Worm (Caenorhabditis elegans) whole organism, young adult: ENCODE measurements around the gene pqn-22.
A peak's percentile ranks its signal among the peaks of the same experiment; 100 is the strongest.

Experiments
- B0019.2 ChIP-seq: fragments of 200-800 bp; sonication (Bioruptor generic); conservative IDR thresholded peaks from 2 replicates; pipeline ENCODE4 v1.3.6; 2022; ENCODE audit warnings: missing genetic modification reagents, missing genetic modification characterization, missing compliant biosample characterization
- B0035.1 ChIP-seq: sonication (generic microtip); optimal IDR thresholded peaks from 2 replicates; lab custom pipeline; 2016; ENCODE audit warnings: missing genetic modification characterization, mild to moderate bottlenecking, missing compliant biosample characterization, missing genotype, missing genetic modification reagents
- B0261.1 ChIP-seq: sonication (generic microtip); optimal IDR thresholded peaks from 2 replicates; lab custom pipeline; 2016; ENCODE audit warnings: mild to moderate bottlenecking, missing genetic modification characterization, moderate library complexity, missing compliant biosample characterization
- B0336.3 ChIP-seq: fragments of 200-800 bp; sonication (Bioruptor generic); IDR thresholded peaks from 2 replicates; pipeline ENCODE4 v1.3.6; 2022; ENCODE audit warnings: missing genetic modification characterization, missing compliant biosample characterization
- C17E4.6 ChIP-seq: fragments of 200-800 bp; sonication (Bioruptor generic); IDR thresholded peaks from 2 replicates; pipeline ENCODE4 v1.3.6; 2022; ENCODE audit warnings: missing genetic modification reagents, missing genetic modification characterization, missing compliant biosample characterization
- F10E7.11 ChIP-seq: sonication (generic microtip); optimal IDR thresholded peaks from 2 replicates; lab custom pipeline; 2017; ENCODE audit warnings: mild to moderate bottlenecking, missing genetic modification characterization, moderate library complexity, missing compliant biosample characterization
- F22D6.2 ChIP-seq: sonication (generic microtip); optimal IDR thresholded peaks from 2 replicates; lab custom pipeline; 2016; ENCODE audit warnings: mild to moderate bottlenecking, missing genetic modification characterization, missing compliant biosample characterization
- F23B12.7 ChIP-seq: sonication (generic microtip); optimal IDR thresholded peaks from 2 replicates; lab custom pipeline; 2017; ENCODE audit warnings: missing genetic modification characterization, mild to moderate bottlenecking, missing compliant biosample characterization, antibody characterized with exemption, moderate library complexity; ENCODE audit not compliant: insufficient read depth
- F39B2.1 ChIP-seq: fragments of 200-800 bp; sonication (Bioruptor generic); IDR thresholded peaks from 2 replicates; pipeline ENCODE4 v1.3.6; 2022; ENCODE audit warnings: missing genetic modification reagents, missing genetic modification characterization, missing compliant biosample characterization
- F49E8.2 ChIP-seq: sonication (generic microtip); optimal IDR thresholded peaks from 3 replicates; lab custom pipeline; 2017; ENCODE audit warnings: missing genetic modification characterization, mild to moderate bottlenecking, missing compliant biosample characterization, antibody characterized with exemption, moderate library complexity; ENCODE audit not compliant: insufficient read depth
- Y53G8AR.9 ChIP-seq: fragments of 200-800 bp; sonication (Bioruptor generic); conservative IDR thresholded peaks from 2 replicates; pipeline ENCODE4 v1.3.6; 2022; ENCODE audit warnings: missing genetic modification reagents, missing genetic modification characterization, missing compliant biosample characterization
- ZK185.1 ChIP-seq: sonication (generic microtip); optimal IDR thresholded peaks from 2 replicates; lab custom pipeline; 2016; ENCODE audit warnings: mild to moderate bottlenecking, missing genetic modification characterization, missing compliant biosample characterization; ENCODE audit not compliant: poor library complexity, severe bottlenecking
- aptf-2 ChIP-seq: fragments of 200-800 bp; sonication (Bioruptor generic); conservative IDR thresholded peaks from 2 replicates; pipeline ENCODE4 v1.3.6; 2022; ENCODE audit warnings: missing genetic modification reagents, missing genetic modification characterization, missing compliant biosample characterization
- bed-1 ChIP-seq: fragments of 200-800 bp; sonication (Bioruptor generic); IDR thresholded peaks from 2 replicates; pipeline ENCODE4 v1.3.6; 2022; ENCODE audit warnings: missing genetic modification reagents, missing genetic modification characterization, missing compliant biosample characterization
- bed-2 ChIP-seq: fragments of 200-800 bp; sonication (Bioruptor generic); IDR thresholded peaks from 2 replicates; pipeline ENCODE4 v1.3.6; 2022; ENCODE audit warnings: missing genetic modification reagents, missing genetic modification characterization, missing compliant biosample characterization
- cebp-2 ChIP-seq: fragments of 200-800 bp; sonication (Bioruptor generic); IDR thresholded peaks from 2 replicates; pipeline ENCODE4 v1.3.6; 2022; ENCODE audit warnings: missing genetic modification characterization, missing compliant biosample characterization
- ceh-27 ChIP-seq: fragments of 200-800 bp; sonication (Bioruptor generic); optimal IDR thresholded peaks from 2 replicates; lab custom pipeline; 2018; ENCODE audit warnings: mild to moderate bottlenecking, missing genetic modification characterization, moderate library complexity, missing compliant biosample characterization
- ceh-79 ChIP-seq: sonication (generic microtip); optimal IDR thresholded peaks from 2 replicates; lab custom pipeline; 2017; ENCODE audit warnings: mild to moderate bottlenecking, missing genetic modification characterization, missing compliant biosample characterization
- egrh-3 ChIP-seq: fragments of 200-800 bp; sonication (Bioruptor generic); IDR thresholded peaks from 2 replicates; pipeline ENCODE4 v1.3.6; 2022; ENCODE audit warnings: missing genetic modification reagents, missing genetic modification characterization, missing compliant biosample characterization
- ets-4 ChIP-seq: fragments of 200-800 bp; sonication (Bioruptor generic); optimal IDR thresholded peaks from 2 replicates; lab custom pipeline; 2018; ENCODE audit warnings: mild to moderate bottlenecking, missing genetic modification characterization, missing compliant biosample characterization
- hsf-1 ChIP-seq: fragments of 200-800 bp; sonication (Bioruptor generic); IDR thresholded peaks from 2 replicates; pipeline ENCODE4 v1.3.6; 2022; ENCODE audit warnings: missing genetic modification reagents, missing genetic modification characterization, missing compliant biosample characterization
- madf-3 ChIP-seq: fragments of 200-800 bp; sonication (Bioruptor generic); IDR thresholded peaks from 2 replicates; pipeline ENCODE4 v1.3.6; 2022; ENCODE audit warnings: missing genetic modification reagents, missing genetic modification characterization, missing compliant biosample characterization
- madf-6 ChIP-seq: fragments of 200-800 bp; sonication (Bioruptor generic); IDR thresholded peaks from 2 replicates; pipeline ENCODE4 v1.3.6; 2022; ENCODE audit warnings: missing genetic modification reagents, missing genetic modification characterization, missing compliant biosample characterization
- mcd-1 ChIP-seq: fragments of 200-800 bp; sonication (Bioruptor generic); IDR thresholded peaks from 2 replicates; pipeline ENCODE4 v1.3.6; 2022; ENCODE audit warnings: missing genetic modification reagents, missing genetic modification characterization, missing compliant biosample characterization
- mes-4 ChIP-seq: sonication (generic microtip); optimal IDR thresholded peaks from 2 replicates; lab custom pipeline; 2016; ENCODE audit warnings: missing genotype, missing genetic modification characterization, missing compliant biosample characterization
- nfya-2 ChIP-seq: fragments of 200-800 bp; sonication (Bioruptor generic); IDR thresholded peaks from 2 replicates; pipeline ENCODE4 v1.3.6; 2022; ENCODE audit warnings: missing genetic modification reagents, missing genetic modification characterization, missing compliant biosample characterization
- nhr-120 ChIP-seq: fragments of 200-800 bp; sonication (Bioruptor generic); IDR thresholded peaks from 2 replicates; pipeline ENCODE4 v1.3.6; 2022; ENCODE audit warnings: missing genetic modification characterization, missing compliant biosample characterization
- nhr-179 ChIP-seq: sonication (generic microtip); optimal IDR thresholded peaks from 2 replicates; lab custom pipeline; 2016; ENCODE audit warnings: mild to moderate bottlenecking, missing genetic modification characterization, missing compliant biosample characterization
- nhr-27 ChIP-seq: fragments of 200-800 bp; sonication (Bioruptor generic); optimal IDR thresholded peaks from 2 replicates; lab custom pipeline; 2018; ENCODE audit warnings: mild to moderate bottlenecking, missing genetic modification characterization, moderate library complexity, missing compliant biosample characterization
- snpc-3.4 ChIP-seq: sonication (generic microtip); optimal IDR thresholded peaks from 2 replicates; lab custom pipeline; 2017; ENCODE audit warnings: missing genetic modification characterization, mild to moderate bottlenecking, missing compliant biosample characterization, antibody characterized with exemption, moderate library complexity, missing genotype, missing genetic modification reagents
- xnd-1 ChIP-seq: sonication (generic microtip); optimal IDR thresholded peaks from 2 replicates; lab custom pipeline; 2016; ENCODE audit warnings: missing genotype, missing genetic modification reagents, missing genetic modification characterization, missing compliant biosample characterization
- zfh-2 ChIP-seq: fragments of 200-800 bp; sonication (Bioruptor generic); conservative IDR thresholded peaks from 2 replicates; pipeline ENCODE4 v1.3.6; 2022; ENCODE audit warnings: missing genetic modification reagents, missing genetic modification characterization, missing compliant biosample characterization
- zim-3 ChIP-seq: sonication (generic microtip); optimal IDR thresholded peaks from 2 replicates; lab custom pipeline; 2017; ENCODE audit warnings: mild to moderate bottlenecking, missing genetic modification characterization, moderate library complexity, missing compliant biosample characterization
- ztf-3 ChIP-seq: fragments of 200-800 bp; sonication (Bioruptor generic); optimal IDR thresholded peaks from 2 replicates; lab custom pipeline; 2018; ENCODE audit warnings: mild to moderate bottlenecking, missing genetic modification characterization, missing compliant biosample characterization

Gene pqn-22

DNA sequence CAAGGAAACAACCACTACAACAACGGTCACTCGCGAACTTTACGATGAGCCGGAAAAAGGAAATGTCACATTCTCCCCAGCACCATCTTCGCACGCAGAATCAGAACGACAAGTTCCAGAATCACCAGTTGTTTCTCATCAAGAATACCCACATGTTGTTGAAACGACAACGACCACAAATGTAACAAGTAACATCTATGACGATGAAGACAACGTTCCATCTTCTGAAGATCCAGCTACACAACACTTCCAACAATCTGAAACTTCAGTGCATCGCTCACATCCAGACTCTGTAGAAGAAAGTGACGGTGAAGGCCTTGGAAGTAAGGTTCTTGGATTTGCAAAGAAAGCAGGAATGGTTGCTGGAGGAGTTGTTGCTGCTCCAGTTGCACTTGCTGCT lies 42.9 kb downstream of the pqn-22 start (continued):
- TF ChIP-seq zim-3 (tag; lab: Kevin White, UChicago) = no peak

DNA sequence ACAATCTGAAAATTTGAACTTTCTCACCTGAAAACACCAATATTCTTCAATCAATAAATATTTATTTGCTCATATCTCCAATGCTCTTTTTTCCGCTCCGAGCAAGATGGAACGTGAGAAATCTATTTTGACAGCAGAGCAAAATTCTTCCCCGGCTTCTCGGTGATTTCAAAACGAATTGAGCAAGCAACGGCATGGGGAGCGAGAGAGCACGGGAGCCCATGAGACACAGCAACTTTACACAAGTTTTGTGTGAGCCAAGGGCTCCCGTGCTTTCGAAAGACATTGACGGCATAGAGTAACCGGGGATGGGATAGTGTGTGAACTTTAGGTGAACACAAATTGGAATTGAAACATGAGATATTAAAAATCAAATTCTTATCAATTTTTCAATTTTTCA lies 46.6 kb downstream of the pqn-22 start:
- TF ChIP-seq bed-1 (GFP tag; lab: Robert Waterston, UW) = no peak
- no peak for TF ChIP-seq madf-6
- TF ChIP-seq ceh-27 (GFP tag; lab: Kevin White, UChicago) = no peak
- TF ChIP-seq mes-4 (tag; lab: Kevin White, UChicago) = no peak
- TF ChIP-seq C17E4.6 (GFP tag; lab: Robert Waterston, UW) = no peak
- peak; percentile 61 for TF ChIP-seq zfh-2 (GFP tag; lab: Robert Waterston, UW)
- TF ChIP-seq, all 124 proteins: peak for 1

DNA sequence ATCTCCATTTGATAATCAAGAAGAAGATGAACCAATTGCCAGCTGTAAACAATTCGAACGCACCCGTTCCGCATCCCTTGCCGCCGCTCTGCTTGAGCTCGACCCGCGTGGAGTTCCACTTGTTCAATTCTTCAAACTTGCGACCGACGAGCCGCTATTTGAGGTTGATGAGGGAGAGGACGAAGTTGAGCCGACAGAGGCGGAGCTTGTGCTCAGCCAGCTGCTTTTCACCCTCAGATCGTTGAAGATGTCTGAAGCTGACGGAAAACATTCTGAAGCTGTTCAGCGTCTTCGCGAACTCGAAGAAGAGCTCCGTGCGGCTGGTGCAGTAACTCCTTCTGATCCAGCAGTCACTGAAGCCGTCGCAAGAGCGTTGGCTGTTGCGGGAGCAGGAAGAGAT lies 47.6 kb downstream of the pqn-22 start:
- peak; percentile 53; the same call in 1 of the 2 replicates for TF ChIP-seq Y53G8AR.9 (GFP tag; lab: Robert Waterston, UW)
- TF ChIP-seq mcd-1 = 0 out of 2 replicates have a peak, but pooled peaks have one; percentile 7
- TF ChIP-seq bed-2 (GFP tag; lab: Robert Waterston, UW) = no peak
- no peak for TF ChIP-seq xnd-1 (tag; lab: Kevin White, UChicago)
- peak; percentile 46; the same call in 1 of the 2 replicates for TF ChIP-seq egrh-3 (GFP tag; lab: Robert Waterston, UW)
- no peak for TF ChIP-seq nhr-120 (GFP tag; lab: Robert Waterston, UW)
- TF ChIP-seq nhr-179 (tag; lab: Kevin White, UChicago) = no peak
- TF ChIP-seq aptf-2 (GFP tag; lab: Robert Waterston, UW) = no peak
- no peak for TF ChIP-seq ets-4 (GFP tag; lab: Kevin White, UChicago)
- TF ChIP-seq zfh-2 (GFP tag; lab: Robert Waterston, UW) = peak; percentile 57
- TF ChIP-seq madf-3 (GFP tag; lab: Robert Waterston, UW) = 0 out of 2 replicates have a peak, but pooled peaks have one; percentile 11
- no peak for TF ChIP-seq hsf-1
- no peak for TF ChIP-seq F39B2.1
- TF ChIP-seq ceh-79 = no peak

DNA sequence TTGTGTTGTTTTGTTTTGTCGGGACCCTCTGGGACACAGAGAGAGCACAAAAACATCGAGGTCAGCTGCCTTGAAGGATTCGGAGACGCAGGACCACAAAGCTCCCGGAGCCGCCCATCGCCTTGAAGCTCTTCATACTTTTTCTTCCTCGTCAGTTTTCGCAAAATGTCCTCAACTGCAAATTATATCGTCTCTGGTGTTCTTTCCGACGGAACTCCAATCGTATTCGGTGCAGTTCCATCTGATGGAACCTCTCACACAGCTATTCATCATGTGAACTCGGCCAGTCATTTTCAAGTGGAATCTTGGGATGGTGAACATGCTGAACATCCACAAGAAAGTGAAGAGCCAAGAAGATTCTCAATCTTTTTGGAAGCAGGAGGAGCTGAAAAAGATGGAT lies 48.0 kb downstream of the pqn-22 start:
- TF ChIP-seq F22D6.2 (tag; lab: Kevin White, UChicago) = no peak
- no peak for TF ChIP-seq nfya-2 (GFP tag; lab: Robert Waterston, UW)
- no peak for TF ChIP-seq xnd-1 (tag; lab: Kevin White, UChicago)
- no peak for TF ChIP-seq B0261.1 (tag; lab: Kevin White, UChicago)
- TF ChIP-seq nhr-27 (tag; lab: Kevin White, UChicago) = no peak
- no peak for TF ChIP-seq B0035.1
- TF ChIP-seq cebp-2 (GFP tag; lab: Robert Waterston, UW) = no peak
- TF ChIP-seq B0019.2 (GFP tag; lab: Robert Waterston, UW) = no peak
- TF ChIP-seq ZK185.1 (tag; lab: Kevin White, UChicago) = no peak
- no peak for TF ChIP-seq F23B12.7 (tag; lab: Kevin White, UChicago)
- no peak for TF ChIP-seq ztf-3 (GFP tag; lab: Kevin White, UChicago)
- TF ChIP-seq snpc-3.4 (tag; lab: Kevin White, UChicago) = no peak
- TF ChIP-seq B0336.3 (GFP tag; lab: Robert Waterston, UW) = no peak
- no peak for TF ChIP-seq F49E8.2 (tag; lab: Kevin White, UChicago)
- no peak for TF ChIP-seq F10E7.11 (tag; lab: Kevin White, UChicago)
